Worm (Caenorhabditis elegans) whole organism, L1 larva: ENCODE results near the gene puf-9.

Experiments
- F16B12.6 ChIP-seq: fragments of 150-350 bp; optimal IDR thresholded peaks from 2 replicates; lab custom pipeline; 2014; ENCODE audit warnings: missing biosample characterization, missing genetic modification characterization
- Y116A8C.19 ChIP-seq: sonication (generic microtip); optimal IDR thresholded peaks from 2 replicates; lab custom pipeline; 2016; ENCODE audit warnings: missing compliant biosample characterization, missing genetic modification characterization, borderline replicate concordance
- alr-1 ChIP-seq: fragments of 200-800 bp; sonication (Bioruptor generic); optimal IDR thresholded peaks from 2 replicates; lab custom pipeline; 2018; ENCODE audit warnings: borderline replicate concordance, mild to moderate bottlenecking, missing genetic modification characterization, missing compliant biosample characterization
- blmp-1 ChIP-seq: fragments of 150-350 bp; optimal IDR thresholded peaks from 2 replicates; lab custom pipeline; 2014; ENCODE audit warnings: missing biosample characterization, missing genetic modification characterization
- ceh-63 ChIP-seq: fragments of 200-800 bp; sonication (Bioruptor generic); optimal IDR thresholded peaks from 2 replicates; lab custom pipeline; 2018; ENCODE audit warnings: mild to moderate bottlenecking, missing genetic modification characterization, missing compliant biosample characterization
- ceh-8 ChIP-seq: fragments of 200-800 bp; sonication (Bioruptor generic); optimal IDR thresholded peaks from 2 replicates; lab custom pipeline; 2018; ENCODE audit warnings: mild to moderate bottlenecking, missing genetic modification characterization, moderate library complexity, missing compliant biosample characterization
- ces-1 ChIP-seq: fragments of 150-350 bp; optimal IDR thresholded peaks from 2 replicates; lab custom pipeline; 2014; ENCODE audit warnings: missing biosample characterization, missing genetic modification reagents, missing genetic modification characterization
- dsc-1 ChIP-seq: sonication (generic microtip); optimal IDR thresholded peaks from 2 replicates; lab custom pipeline; 2016; ENCODE audit warnings: mild to moderate bottlenecking, missing genetic modification characterization, missing compliant biosample characterization
- efl-1 ChIP-seq, 4 experiments: fragments of 150-350 bp; optimal IDR thresholded peaks in 3 of 4; peaks in 1 of 4; 1 replicate in 1 of 4; 2 replicates in 3 of 4; lab custom pipeline; 2014; ENCODE audit warnings: missing biosample characterization in 2 of 4, missing genetic modification characterization in 2 of 4, missing genetic modification reagents in 2 of 4
- egl-13 ChIP-seq: sonication (generic microtip); optimal IDR thresholded peaks from 2 replicates; lab custom pipeline; 2016; ENCODE audit warnings: missing genotype, missing genetic modification reagents, missing genetic modification characterization, missing compliant biosample characterization
- egl-27 ChIP-seq, 2 experiments: fragments of 150-350 bp in 1 of 2; sonication (generic microtip); optimal IDR thresholded peaks; 3 replicates each; lab custom pipeline; 2017 to 2018; ENCODE audit warnings: missing biosample characterization in 2 of 2, missing genetic modification characterization in 2 of 2, missing genetic modification reagents in 2 of 2
- elt-2 ChIP-seq: sonication (generic microtip); optimal IDR thresholded peaks from 2 replicates; lab custom pipeline; 2016; ENCODE audit warnings: missing genetic modification characterization, mild to moderate bottlenecking, inconsistent platforms, missing compliant biosample characterization, missing genetic modification reagents
- ets-5 ChIP-seq: fragments of 200-800 bp; sonication (Bioruptor generic); IDR thresholded peaks from 2 replicates; pipeline ENCODE4 v1.3.6; 2022; ENCODE audit warnings: missing genetic modification characterization, missing compliant biosample characterization
- fkh-10 ChIP-seq: sonication (generic microtip); optimal IDR thresholded peaks from 2 replicates; lab custom pipeline; 2017; ENCODE audit warnings: missing biosample characterization, missing genetic modification reagents, missing genetic modification characterization
- fkh-8 ChIP-seq: sonication (generic microtip); optimal IDR thresholded peaks from 2 replicates; lab custom pipeline; 2016; ENCODE audit warnings: mild to moderate bottlenecking, missing genetic modification characterization, missing compliant biosample characterization
- fos-1 ChIP-seq: fragments of 150-350 bp; optimal IDR thresholded peaks from 2 replicates; lab custom pipeline; 2014; ENCODE audit warnings: missing biosample characterization, missing genetic modification characterization
- hlh-17 ChIP-seq: fragments of 200-800 bp; sonication (Bioruptor generic); optimal IDR thresholded peaks from 2 replicates; lab custom pipeline; 2018; ENCODE audit warnings: missing genetic modification characterization, mild to moderate bottlenecking, missing compliant biosample characterization, moderate library complexity, borderline replicate concordance
- irx-1 ChIP-seq: sonication (generic microtip); optimal IDR thresholded peaks from 2 replicates; lab custom pipeline; 2016; ENCODE audit warnings: missing genetic modification characterization, missing compliant biosample characterization
- isw-1 ChIP-seq: fragments of 200-800 bp; sonication (Bioruptor generic); IDR thresholded peaks from 2 replicates; pipeline ENCODE4 v1.3.6; 2022; ENCODE audit warnings: missing genetic modification characterization, missing compliant biosample characterization
- jun-1 ChIP-seq: fragments of 150-350 bp; optimal IDR thresholded peaks from 2 replicates; lab custom pipeline; 2014; ENCODE audit warnings: missing biosample characterization, missing genetic modification reagents, missing genetic modification characterization
- lin-13 ChIP-seq: fragments of 150-350 bp; optimal IDR thresholded peaks from 2 replicates; lab custom pipeline; 2014; ENCODE audit warnings: missing biosample characterization, missing genetic modification reagents, missing genetic modification characterization
- lin-14 ChIP-seq: fragments of 200-800 bp; sonication (Bioruptor generic); optimal IDR thresholded peaks from 2 replicates; lab custom pipeline; 2018; ENCODE audit warnings: mild to moderate bottlenecking, missing genetic modification characterization, moderate library complexity, missing compliant biosample characterization
- lin-39 ChIP-seq: fragments of 150-350 bp; optimal IDR thresholded peaks from 2 replicates; lab custom pipeline; 2014; ENCODE audit warnings: missing biosample characterization, missing genetic modification reagents, missing genetic modification characterization
- mdl-1 ChIP-seq, 2 experiments: fragments of 150-350 bp; optimal IDR thresholded peaks; 2 replicates each; lab custom pipeline; 2014 to 2017; ENCODE audit warnings: missing biosample characterization in 2 of 2, missing genetic modification characterization in 2 of 2, inconsistent platforms in 1 of 2
- mep-1 ChIP-seq: fragments of 150-350 bp; optimal IDR thresholded peaks from 2 replicates; lab custom pipeline; 2014; ENCODE audit warnings: missing biosample characterization, missing genetic modification characterization
- nhr-11 ChIP-seq: fragments of 150-350 bp; optimal IDR thresholded peaks from 2 replicates; lab custom pipeline; 2014; ENCODE audit warnings: missing biosample characterization, missing genetic modification characterization
- nhr-12 ChIP-seq: sonication (generic microtip); optimal IDR thresholded peaks from 2 replicates; lab custom pipeline; 2017; ENCODE audit warnings: missing biosample characterization, missing genetic modification characterization
- nhr-19 ChIP-seq: fragments of 200-800 bp; sonication (Bioruptor generic); conservative IDR thresholded peaks from 2 replicates; pipeline ENCODE4 v1.3.6; 2022; ENCODE audit warnings: missing genetic modification characterization, missing compliant biosample characterization
- nhr-237 ChIP-seq: fragments of 150-350 bp; optimal IDR thresholded peaks from 2 replicates; lab custom pipeline; 2014; ENCODE audit warnings: missing biosample characterization, missing genetic modification characterization
- nhr-28 ChIP-seq: fragments of 150-350 bp; optimal IDR thresholded peaks from 2 replicates; lab custom pipeline; 2014; ENCODE audit warnings: missing biosample characterization, missing genetic modification characterization
- nhr-47 ChIP-seq: sonication (generic microtip); optimal IDR thresholded peaks from 2 replicates; lab custom pipeline; 2016; ENCODE audit warnings: mild to moderate bottlenecking, missing genetic modification characterization, moderate library complexity, missing compliant biosample characterization
- nhr-76 ChIP-seq: sonication (generic microtip); optimal IDR thresholded peaks from 2 replicates; lab custom pipeline; 2017; ENCODE audit warnings: missing biosample characterization, missing genetic modification characterization
- nhr-84 ChIP-seq: sonication (generic microtip); optimal IDR thresholded peaks from 2 replicates; lab custom pipeline; 2017; ENCODE audit warnings: missing biosample characterization, missing genetic modification characterization
- nhr-90 ChIP-seq: sonication (generic microtip); optimal IDR thresholded peaks from 2 replicates; lab custom pipeline; 2016; ENCODE audit warnings: mild to moderate bottlenecking, missing genetic modification characterization, missing compliant biosample characterization; ENCODE audit not compliant: poor library complexity
- rnt-1 ChIP-seq: sonication (generic microtip); optimal IDR thresholded peaks from 2 replicates; lab custom pipeline; 2016; ENCODE audit warnings: mild to moderate bottlenecking, missing genetic modification characterization, moderate library complexity, missing compliant biosample characterization
- skn-1 ChIP-seq: fragments of 150-350 bp; optimal IDR thresholded peaks from 2 replicates; lab custom pipeline; 2014; ENCODE audit warnings: missing biosample characterization, missing genetic modification characterization
- snpc-4 ChIP-seq: fragments of 150-350 bp; optimal IDR thresholded peaks from 2 replicates; lab custom pipeline; 2014; ENCODE audit warnings: missing biosample characterization, missing genetic modification characterization
- sox-4 ChIP-seq: sonication (generic microtip); optimal IDR thresholded peaks from 2 replicates; lab custom pipeline; 2016; ENCODE audit warnings: missing genetic modification characterization, missing compliant biosample characterization
- sptf-1 ChIP-seq: fragments of 150-350 bp; optimal IDR thresholded peaks from 2 replicates; lab custom pipeline; 2014; ENCODE audit warnings: missing biosample characterization, missing genetic modification characterization
- tbx-2 ChIP-seq: sonication (generic microtip); optimal IDR thresholded peaks from 2 replicates; lab custom pipeline; 2016; ENCODE audit warnings: missing genetic modification characterization, missing compliant biosample characterization
- unc-130 ChIP-seq: fragments of 150-350 bp; optimal IDR thresholded peaks from 2 replicates; lab custom pipeline; 2017; ENCODE audit warnings: missing biosample characterization, missing genetic modification characterization, inconsistent platforms
- unc-62 ChIP-seq: fragments of 150-350 bp; optimal IDR thresholded peaks from 2 replicates; lab custom pipeline; 2014; ENCODE audit warnings: missing biosample characterization, missing genetic modification reagents, missing genetic modification characterization
- unc-98 ChIP-seq: fragments of 200-800 bp; sonication (Bioruptor generic); IDR thresholded peaks from 2 replicates; pipeline ENCODE4 v1.3.6; 2022; ENCODE audit warnings: missing genetic modification characterization, missing compliant biosample characterization
- vab-15 ChIP-seq: sonication (generic microtip); optimal IDR thresholded peaks from 2 replicates; lab custom pipeline; 2017; ENCODE audit warnings: missing genotype, mild to moderate bottlenecking, missing genetic modification characterization, missing compliant biosample characterization
- xbp-1 ChIP-seq: sonication (generic microtip); optimal IDR thresholded peaks from 2 replicates; lab custom pipeline; 2016; ENCODE audit warnings: missing genetic modification characterization, missing compliant biosample characterization
- zag-1 ChIP-seq: fragments of 150-350 bp; optimal IDR thresholded peaks from 2 replicates; lab custom pipeline; 2014; ENCODE audit warnings: missing biosample characterization, missing genetic modification characterization
- zip-4 ChIP-seq: fragments of 200-800 bp; sonication (Bioruptor generic); optimal IDR thresholded peaks from 2 replicates; lab custom pipeline; 2018; ENCODE audit warnings: mild to moderate bottlenecking, missing genetic modification characterization, moderate library complexity, missing compliant biosample characterization
- ztf-4 ChIP-seq: fragments of 150-350 bp; optimal IDR thresholded peaks from 2 replicates; lab custom pipeline; 2014; ENCODE audit warnings: missing biosample characterization, missing genetic modification characterization

Gene puf-9

ce11 chrX:5799229-5799628, 42.2 kb upstream of the puf-9 start:
- no peak for TF ChIP-seq ztf-4
- peak; percentile 76 for TF ChIP-seq lin-14
- TF ChIP-seq xbp-1 (tag; lab: Kevin White, UChicago), result peak; percentile 11
- peak; percentile 22 for TF ChIP-seq tbx-2 (tag; lab: Kevin White, UChicago)
- TF ChIP-seq dsc-1, result peak; percentile 90
- no peak for TF ChIP-seq blmp-1 (tag; lab: Kevin White, UChicago)
- peak; percentile 31 for TF ChIP-seq nhr-47 (tag; lab: Kevin White, UChicago)
- no peak for TF ChIP-seq alr-1 (tag; lab: Kevin White, UChicago)
- peak; percentile 31 for TF ChIP-seq irx-1 (tag; lab: Kevin White, UChicago)
- TF ChIP-seq isw-1 (GFP tag; lab: Robert Waterston, UW), result peak; percentile 9; the same call in 1 of the 2 replicates
- TF ChIP-seq mdl-1 (tag; optimal IDR thresholded peaks at IDR 0.05; lab: Kevin White, UChicago), result no peak
- peak; percentile 26 for TF ChIP-seq ceh-8 (GFP tag; lab: Kevin White, UChicago)
- no peak for TF ChIP-seq lin-39 (tag; lab: Kevin White, UChicago)
- peak; percentile 11 for TF ChIP-seq fkh-8 (tag; lab: Kevin White, UChicago)
- peak; percentile 61 for TF ChIP-seq ces-1 (GFP tag; lab: Kevin White, UChicago)
- peak; percentile 81 for TF ChIP-seq fkh-10 (GFP tag; lab: Kevin White, UChicago)
- TF ChIP-seq hlh-17 (GFP tag; lab: Kevin White, UChicago), result no peak

ce11 chrX:5801156-5801592, 40.2 kb upstream of the puf-9 start:
- peak; percentile 82 for TF ChIP-seq fos-1 (tag; lab: Kevin White, UChicago)
- peak; percentile 69 for TF ChIP-seq sox-4 (tag; lab: Kevin White, UChicago)
- peak; percentile 55 for TF ChIP-seq lin-13 (GFP tag; lab: Kevin White, UChicago)
- TF ChIP-seq lin-39 (tag; lab: Kevin White, UChicago), result peak; percentile 59
- no peak for TF ChIP-seq F16B12.6 (tag; lab: Kevin White, UChicago)
- TF ChIP-seq unc-98, result peak; percentile 55
- peak; percentile 75 for TF ChIP-seq nhr-76
- TF ChIP-seq mep-1, result peak; percentile 93
- TF ChIP-seq hlh-17 (GFP tag; lab: Kevin White, UChicago), result no peak
- peak; percentile 42 for TF ChIP-seq nhr-237 (tag; lab: Kevin White, UChicago)
- no peak for TF ChIP-seq nhr-28
- TF ChIP-seq unc-62 (GFP tag; lab: Kevin White, UChicago), result no peak
- no peak for TF ChIP-seq ets-5
- peak; percentile 44 for TF ChIP-seq zag-1 (tag; lab: Kevin White, UChicago)
- TF ChIP-seq lin-14, result peak; percentile 93
- TF ChIP-seq jun-1 (tag; lab: Kevin White, UChicago), result peak; percentile 88
- TF ChIP-seq tbx-2 (tag; lab: Kevin White, UChicago), result peak; percentile 87
- peak; percentile 91 for TF ChIP-seq nhr-19
- TF ChIP-seq nhr-84 (tag; lab: Kevin White, UChicago), result no peak
- peak; percentile 3 for TF ChIP-seq snpc-4 (tag; lab: Kevin White, UChicago)
- peak; percentile 74 for TF ChIP-seq skn-1 (tag; lab: Kevin White, UChicago)
- TF ChIP-seq dsc-1, result peak; percentile 95
- TF ChIP-seq isw-1 (GFP tag; lab: Robert Waterston, UW), result peak; percentile 60
- peak; percentile 82 for TF ChIP-seq ceh-8 (GFP tag; lab: Kevin White, UChicago)
- peak; percentile 71 for TF ChIP-seq rnt-1 (tag; lab: Kevin White, UChicago)
- TF ChIP-seq ceh-63 (GFP tag; lab: Kevin White, UChicago), result no peak
- peak; percentile 60 for TF ChIP-seq vab-15 (tag; lab: Kevin White, UChicago)
- TF ChIP-seq nhr-90 (tag; lab: Kevin White, UChicago), result peak; percentile 94
- peak; percentile 54 to 58 for TF ChIP-seq efl-1 (optimal IDR thresholded peaks at IDR 0.05; lab: Kevin White, UChicago)
- peak; percentile 26 to 95 for TF ChIP-seq efl-1 (GFP tag; optimal IDR thresholded peaks at IDR 0.05 in 1 of 2; lab: Kevin White, UChicago)
- TF ChIP-seq sptf-1 (tag; lab: Kevin White, UChicago), result no peak
- TF ChIP-seq zip-4 (GFP tag; lab: Kevin White, UChicago), result peak; percentile 78
- TF ChIP-seq xbp-1 (tag; lab: Kevin White, UChicago), result peak; percentile 89
- peak; percentile 19 for TF ChIP-seq fkh-10 (GFP tag; lab: Kevin White, UChicago)
- peak; percentile 28 for TF ChIP-seq nhr-12 (tag; lab: Kevin White, UChicago)
- TF ChIP-seq egl-27 (tag; optimal IDR thresholded peaks at IDR 0.05; lab: Kevin White, UChicago), result no peak
- TF ChIP-seq nhr-47 (tag; lab: Kevin White, UChicago), result peak; percentile 92
- peak; percentile 78 for TF ChIP-seq egl-13 (tag; lab: Kevin White, UChicago)
- no peak for TF ChIP-seq nhr-11
- no peak for TF ChIP-seq Y116A8C.19
- TF ChIP-seq elt-2, result peak; percentile 74
- peak; percentile 82 for TF ChIP-seq ztf-4
- TF ChIP-seq unc-130 (tag; lab: Kevin White, UChicago), result no peak
- peak; percentile 70 for TF ChIP-seq fkh-8 (tag; lab: Kevin White, UChicago)
